Worm (Caenorhabditis elegans) whole organism, L1 larva: ENCODE data around the gene R11H6.2.

Experiments used
- C04F5.9 ChIP-seq: sonication (generic microtip); optimal IDR thresholded peaks from 2 replicates; lab custom pipeline; 2016; ENCODE audit warnings: missing genetic modification characterization, missing compliant biosample characterization
- aly-2 ChIP-seq: fragments of 150-350 bp; optimal IDR thresholded peaks from 2 replicates; lab custom pipeline; 2014; ENCODE audit warnings: missing biosample characterization, missing genetic modification characterization
- egl-27 ChIP-seq, 2 experiments: fragments of 150-350 bp in 1 of 2; sonication (generic microtip); optimal IDR thresholded peaks; 3 replicates each; lab custom pipeline; 2017 to 2018; ENCODE audit warnings: missing biosample characterization in 2 of 2, missing genetic modification characterization in 2 of 2, missing genetic modification reagents in 2 of 2
- fkh-4 ChIP-seq: sonication (generic microtip); optimal IDR thresholded peaks from 2 replicates; lab custom pipeline; 2016; ENCODE audit warnings: missing compliant biosample characterization, missing genetic modification characterization, borderline replicate concordance
- mef-2 ChIP-seq: fragments of 150-350 bp; optimal IDR thresholded peaks from 2 replicates; lab custom pipeline; 2014; ENCODE audit warnings: missing biosample characterization, missing genetic modification characterization

ce11 chrV:14625662-14626061 is 27.9 kb downstream of the R11H6.2 start:
- no peak for TF ChIP-seq mef-2 (tag; lab: Kevin White, UChicago)
- TF ChIP-seq fkh-4 (tag; lab: Kevin White, UChicago): no peak
- no peak for TF ChIP-seq aly-2 (tag; lab: Kevin White, UChicago)
- no peak for TF ChIP-seq C04F5.9 (tag; lab: Kevin White, UChicago)
- TF ChIP-seq egl-27 (tag; optimal IDR thresholded peaks at IDR 0.05; lab: Kevin White, UChicago): no peak
